Worm (Caenorhabditis elegans) whole organism, late embryonic: ENCODE data around the gene ZK1248.15.

ENCODE experiments used
- K09A11.1 ChIP-seq: sonication (generic microtip); optimal IDR thresholded peaks from 2 replicates; lab custom pipeline; 2017; ENCODE audit warnings: antibody characterized with exemption, mild to moderate bottlenecking, missing genetic modification characterization, missing compliant biosample characterization; ENCODE audit not compliant: insufficient read depth
- T23F11.4 ChIP-seq: fragments of 200-800 bp; sonication (Bioruptor generic); optimal IDR thresholded peaks from 2 replicates; lab custom pipeline; 2018; ENCODE audit warnings: mild to moderate bottlenecking, missing genetic modification characterization, missing compliant biosample characterization
- Y22D7AL.16 ChIP-seq: sonication (generic microtip); optimal IDR thresholded peaks from 2 replicates; lab custom pipeline; 2016; ENCODE audit warnings: missing genetic modification characterization, missing compliant biosample characterization
- ceh-14 ChIP-seq: sonication (generic microtip); optimal IDR thresholded peaks from 2 replicates; lab custom pipeline; 2016; ENCODE audit warnings: missing genotype, missing genetic modification characterization, missing compliant biosample characterization
- ceh-18 ChIP-seq: sonication (generic microtip); optimal IDR thresholded peaks from 2 replicates; lab custom pipeline; 2016; ENCODE audit warnings: missing genetic modification characterization, missing compliant biosample characterization
- ceh-19 ChIP-seq: fragments of 200-800 bp; sonication (Bioruptor generic); optimal IDR thresholded peaks from 2 replicates; lab custom pipeline; 2018; ENCODE audit warnings: mild to moderate bottlenecking, missing genetic modification characterization, missing compliant biosample characterization
- ceh-2 ChIP-seq: sonication (generic microtip); optimal IDR thresholded peaks from 2 replicates; lab custom pipeline; 2016; ENCODE audit warnings: missing genotype, missing genetic modification characterization, missing compliant biosample characterization
- ceh-22 ChIP-seq: sonication (generic microtip); optimal IDR thresholded peaks from 2 replicates; lab custom pipeline; 2017; ENCODE audit warnings: missing biosample characterization, missing genetic modification characterization
- ceh-24 ChIP-seq: sonication (generic microtip); optimal IDR thresholded peaks from 2 replicates; lab custom pipeline; 2016; ENCODE audit warnings: mild to moderate bottlenecking, missing genetic modification characterization, missing compliant biosample characterization
- ceh-30 ChIP-seq: fragments of 150-350 bp; optimal IDR thresholded peaks from 2 replicates; lab custom pipeline; 2014; ENCODE audit warnings: missing biosample characterization, missing genetic modification characterization
- ceh-31 ChIP-seq: sonication (generic microtip); optimal IDR thresholded peaks from 2 replicates; lab custom pipeline; 2016; ENCODE audit warnings: missing genetic modification characterization, missing compliant biosample characterization
- ceh-48 ChIP-seq: sonication (generic microtip); optimal IDR thresholded peaks from 2 replicates; lab custom pipeline; 2016; ENCODE audit warnings: missing genetic modification characterization, inconsistent platforms, missing compliant biosample characterization
- dve-1 ChIP-seq: sonication (generic microtip); optimal IDR thresholded peaks from 2 replicates; lab custom pipeline; 2017; ENCODE audit warnings: antibody characterized with exemption, mild to moderate bottlenecking, missing genetic modification characterization, missing compliant biosample characterization
- elt-2 ChIP-seq: sonication (generic microtip); optimal IDR thresholded peaks from 2 replicates; lab custom pipeline; 2016; ENCODE audit warnings: missing genetic modification reagents, missing genetic modification characterization, missing compliant biosample characterization
- fax-1 ChIP-seq: sonication (generic microtip); optimal IDR thresholded peaks from 2 replicates; lab custom pipeline; 2016; ENCODE audit warnings: missing genotype, missing genetic modification characterization, missing compliant biosample characterization
- hlh-13 ChIP-seq: fragments of 200-800 bp; sonication (Bioruptor generic); optimal IDR thresholded peaks from 2 replicates; lab custom pipeline; 2018; ENCODE audit warnings: mild to moderate bottlenecking, missing genetic modification characterization, missing compliant biosample characterization
- hlh-15 ChIP-seq: sonication (generic microtip); optimal IDR thresholded peaks from 2 replicates; lab custom pipeline; 2016; ENCODE audit warnings: missing genetic modification characterization, missing compliant biosample characterization
- hlh-30 ChIP-seq: sonication (generic microtip); optimal IDR thresholded peaks from 2 replicates; lab custom pipeline; 2017; ENCODE audit warnings: antibody characterized with exemption, missing genetic modification characterization, missing compliant biosample characterization; ENCODE audit not compliant: insufficient read depth
- hlh-6 ChIP-seq: sonication (generic microtip); optimal IDR thresholded peaks from 2 replicates; lab custom pipeline; 2016; ENCODE audit warnings: missing genotype, missing genetic modification characterization, missing compliant biosample characterization
- hlh-8 ChIP-seq: sonication (generic microtip); optimal IDR thresholded peaks from 2 replicates; lab custom pipeline; 2016; ENCODE audit warnings: missing genotype, missing genetic modification characterization, missing compliant biosample characterization
- lin-11 ChIP-seq: fragments of 200-800 bp; sonication (Bioruptor generic); optimal IDR thresholded peaks from 2 replicates; lab custom pipeline; 2018; ENCODE audit warnings: mild to moderate bottlenecking, missing genetic modification characterization, missing compliant biosample characterization
- madf-2 ChIP-seq: sonication (generic microtip); optimal IDR thresholded peaks from 2 replicates; lab custom pipeline; 2017; ENCODE audit warnings: missing genetic modification characterization, missing compliant biosample characterization
- mec-3 ChIP-seq: sonication (generic microtip); optimal IDR thresholded peaks from 2 replicates; lab custom pipeline; 2016; ENCODE audit warnings: borderline replicate concordance, missing genetic modification characterization, missing compliant biosample characterization
- nfya-1 ChIP-seq: sonication (generic microtip); optimal IDR thresholded peaks from 2 replicates; lab custom pipeline; 2017; ENCODE audit warnings: missing genetic modification characterization, mild to moderate bottlenecking, missing compliant biosample characterization, antibody characterized with exemption, moderate library complexity
- nhr-232 ChIP-seq: sonication (generic microtip); optimal IDR thresholded peaks from 2 replicates; lab custom pipeline; 2016; ENCODE audit warnings: missing genetic modification characterization, missing compliant biosample characterization
- npax-4 ChIP-seq: sonication (generic microtip); optimal IDR thresholded peaks from 2 replicates; lab custom pipeline; 2016; ENCODE audit warnings: missing genetic modification characterization, missing compliant biosample characterization
- odd-2 ChIP-seq: sonication (generic microtip); optimal IDR thresholded peaks from 2 replicates; lab custom pipeline; 2017; ENCODE audit warnings: antibody characterized with exemption, mild to moderate bottlenecking, missing genetic modification characterization, missing compliant biosample characterization
- pax-1 ChIP-seq: fragments of 150-350 bp; optimal IDR thresholded peaks from 2 replicates; lab custom pipeline; 2014; ENCODE audit warnings: missing biosample characterization, missing genetic modification characterization
- pha-4 ChIP-seq: fragments of 150-350 bp; optimal IDR thresholded peaks from 2 replicates; lab custom pipeline; 2018; ENCODE audit warnings: missing biosample characterization, missing genetic modification reagents, missing genetic modification characterization
- pros-1 ChIP-seq: fragments of 150-350 bp; optimal IDR thresholded peaks from 2 replicates; lab custom pipeline; 2014; ENCODE audit warnings: missing biosample characterization, missing genetic modification reagents, missing genetic modification characterization
- ref-2 ChIP-seq: sonication (generic microtip); optimal IDR thresholded peaks from 2 replicates; lab custom pipeline; 2016; ENCODE audit warnings: missing genetic modification characterization, missing compliant biosample characterization
- sdc-2 ChIP-seq: sonication (generic microtip); optimal IDR thresholded peaks from 2 replicates; lab custom pipeline; 2016; ENCODE audit warnings: missing genotype, missing genetic modification characterization, missing compliant biosample characterization
- sox-2 ChIP-seq: fragments of 200-800 bp; sonication (Bioruptor generic); IDR thresholded peaks from 2 replicates; pipeline ENCODE4 v1.3.6; 2022; ENCODE audit warnings: missing genetic modification reagents, missing genetic modification characterization, missing compliant biosample characterization
- sox-4 ChIP-seq: sonication (generic microtip); optimal IDR thresholded peaks from 2 replicates; lab custom pipeline; 2017; ENCODE audit warnings: mild to moderate bottlenecking, missing genetic modification characterization, inconsistent platforms, missing compliant biosample characterization
- tbx-7 ChIP-seq: sonication (generic microtip); optimal IDR thresholded peaks from 2 replicates; lab custom pipeline; 2016; ENCODE audit warnings: missing genotype, missing genetic modification characterization, missing compliant biosample characterization
- unc-3 ChIP-seq, 2 experiments: fragments of 200-800 bp in 1 of 2; sonication (Bioruptor generic) in 1 of 2; sonication (generic microtip) in 1 of 2; conservative IDR thresholded peaks in 1 of 2; optimal IDR thresholded peaks in 1 of 2; 2 replicates each; pipeline versions ENCODE4 v1.3.6 to Lab custom; 2016 to 2022; ENCODE audit warnings: missing compliant biosample characterization in 2 of 2, missing genetic modification characterization in 2 of 2, missing genetic modification reagents in 1 of 2
- unc-42 ChIP-seq: sonication (generic microtip); optimal IDR thresholded peaks from 2 replicates; lab custom pipeline; 2016; ENCODE audit warnings: missing genotype, missing genetic modification characterization, missing compliant biosample characterization
- ztf-16 ChIP-seq: sonication (generic microtip); optimal IDR thresholded peaks from 2 replicates; lab custom pipeline; 2017; ENCODE audit warnings: missing genetic modification characterization, missing compliant biosample characterization

Gene ZK1248.15

ce11 chrII:5836153-5836719 lies 2.1 kb downstream of the ZK1248.15 start, which contains the start of gene fzo-1 (continued):
- TF ChIP-seq hlh-6 (tag; lab: Kevin White, UChicago) (no peak), pros-1 (tag; lab: Kevin White, UChicago) (no peak), Y22D7AL.16 (tag; lab: Kevin White, UChicago) (no peak), sox-4 (tag; lab: Kevin White, UChicago) (no peak), ceh-2 (peak; percentile 97), dve-1 (tag; lab: Kevin White, UChicago) (no peak), lin-11 (no peak), ceh-19 (GFP tag; lab: Kevin White, UChicago) (peak; percentile 39), ceh-30 (no peak), elt-2 (tag; lab: Kevin White, UChicago) (peak; percentile 97), ceh-22 (tag; lab: Kevin White, UChicago) (no peak), sox-2 (GFP tag; lab: Robert Waterston, UW) (no peak), hlh-30 (tag; lab: Kevin White, UChicago) (no peak), ceh-31 (tag; lab: Kevin White, UChicago) (peak; percentile 99), madf-2 (tag; lab: Kevin White, UChicago) (no peak), odd-2 (no peak), ceh-18 (tag; lab: Kevin White, UChicago) (peak; percentile 28)

- no peak for TF ChIP-seq tbx-7 (tag; lab: Kevin White, UChicago)
- no peak for TF ChIP-seq ceh-14 (tag; lab: Kevin White, UChicago)
- TF ChIP-seq ceh-2, result no peak
- no peak for TF ChIP-seq pha-4 (tag; lab: Kevin White, UChicago)
- TF ChIP-seq T23F11.4 (GFP tag; lab: Kevin White, UChicago), result no peak
- TF ChIP-seq mec-3 (tag; lab: Kevin White, UChicago), result no peak
- no peak for TF ChIP-seq dve-1 (tag; lab: Kevin White, UChicago)
- TF ChIP-seq ref-2 (tag; lab: Kevin White, UChicago), result no peak
- no peak for TF ChIP-seq ztf-16
These were observed 3.2 kb downstream of the ZK1248.15 start for ce11 chrII:5835146-5835545.

- TF ChIP-seq fax-1 (tag; lab: Kevin White, UChicago) (no peak), npax-4 (tag; lab: Kevin White, UChicago) (no peak), ceh-48 (tag; lab: Kevin White, UChicago) (no peak), ref-2 (tag; lab: Kevin White, UChicago) (no peak), nhr-232 (tag; lab: Kevin White, UChicago) (no peak), K09A11.1 (no peak), pha-4 (tag; lab: Kevin White, UChicago) (no peak), ceh-2 (no peak), hlh-15 (tag; lab: Kevin White, UChicago) (no peak), ceh-24 (no peak), ceh-19 (GFP tag; lab: Kevin White, UChicago) (no peak), unc-3 (GFP tag; conservative IDR thresholded peaks at IDR 0.05; lab: Robert Waterston, UW) (no peak), unc-3 (tag; optimal IDR thresholded peaks at IDR 0.05; lab: Kevin White, UChicago) (no peak), nfya-1 (tag; lab: Kevin White, UChicago) (no peak), hlh-8 (tag; lab: Kevin White, UChicago) (no peak)
- TF ChIP-seq, all 69 proteins: peak for 0
These were observed 5.2 kb downstream of the ZK1248.15 start, which contains the start of gene gtap-1 for ce11 chrII:5833136-5833535. gtap-1 (minus strand) TSS chrII:5833236.

ce11 chrII:5831373-5831772 lies 7.0 kb downstream of the ZK1248.15 start:
- TF ChIP-seq hlh-13 (no peak), elt-2 (tag; lab: Kevin White, UChicago) (no peak), unc-42 (no peak), pax-1 (tag; lab: Kevin White, UChicago) (no peak), ceh-2 (no peak), sdc-2 (no peak), pha-4 (tag; lab: Kevin White, UChicago) (no peak)
